Worm (Caenorhabditis elegans) whole organism, L2 larva: ENCODE data around the gene fli-1.
A peak's percentile ranks its signal among the peaks of the same experiment; 100 is the strongest.

Experiments
- C34F6.9 ChIP-seq: fragments of 150-350 bp; optimal IDR thresholded peaks from 2 replicates; lab custom pipeline; 2014; ENCODE audit warnings: missing biosample characterization, missing genetic modification characterization
- F13H6.1 ChIP-seq: sonication (generic microtip); optimal IDR thresholded peaks from 2 replicates; lab custom pipeline; 2016; ENCODE audit warnings: missing genetic modification characterization, missing compliant biosample characterization
- Y55F3AM.14 ChIP-seq: fragments of 200-800 bp; sonication (Bioruptor generic); optimal IDR thresholded peaks from 2 replicates; lab custom pipeline; 2018; ENCODE audit warnings: mild to moderate bottlenecking, missing genetic modification characterization, missing compliant biosample characterization
- alr-1 ChIP-seq: fragments of 150-350 bp; optimal IDR thresholded peaks from 2 replicates; lab custom pipeline; 2014; ENCODE audit warnings: missing biosample characterization, missing genetic modification characterization
- aly-2 ChIP-seq: fragments of 150-350 bp; optimal IDR thresholded peaks from 2 replicates; lab custom pipeline; 2014; ENCODE audit warnings: missing biosample characterization, missing genetic modification characterization
- ama-1 ChIP-seq: fragments of 150-350 bp; optimal IDR thresholded peaks from 2 replicates; lab custom pipeline; 2018; ENCODE audit warnings: inconsistent platforms
- blmp-1 ChIP-seq: sonication (generic microtip); optimal IDR thresholded peaks from 2 replicates; lab custom pipeline; 2017; ENCODE audit warnings: missing genetic modification characterization, mild to moderate bottlenecking, missing compliant biosample characterization, antibody characterized with exemption, moderate library complexity; ENCODE audit not compliant: insufficient read depth
- crh-2 ChIP-seq: sonication (generic microtip); optimal IDR thresholded peaks from 2 replicates; lab custom pipeline; 2017; ENCODE audit warnings: missing biosample characterization, missing genetic modification characterization
- dmd-4 ChIP-seq: sonication (generic microtip); optimal IDR thresholded peaks from 2 replicates; lab custom pipeline; 2017; ENCODE audit warnings: missing biosample characterization, missing genetic modification characterization
- egl-27 ChIP-seq: sonication (generic microtip); optimal IDR thresholded peaks from 3 replicates; lab custom pipeline; 2017; ENCODE audit warnings: missing biosample characterization, missing genetic modification reagents, missing genetic modification characterization
- elt-3 ChIP-seq: sonication (generic microtip); optimal IDR thresholded peaks from 2 replicates; lab custom pipeline; 2017; ENCODE audit warnings: missing biosample characterization, missing genetic modification characterization
- fos-1 ChIP-seq: fragments of 150-350 bp; optimal IDR thresholded peaks from 2 replicates; lab custom pipeline; 2014; ENCODE audit warnings: missing biosample characterization, missing genetic modification characterization
- gmeb-1 ChIP-seq: fragments of 150-350 bp; optimal IDR thresholded peaks from 2 replicates; lab custom pipeline; 2014; ENCODE audit warnings: missing biosample characterization, missing genetic modification characterization
- lin-11 ChIP-seq: fragments of 150-350 bp; sonication (generic microtip); optimal IDR thresholded peaks from 2 replicates; lab custom pipeline; 2014; ENCODE audit warnings: missing biosample characterization, missing genetic modification characterization, inconsistent platforms, mixed read lengths
- lin-13 ChIP-seq: fragments of 150-350 bp; optimal IDR thresholded peaks from 2 replicates; lab custom pipeline; 2014; ENCODE audit warnings: missing biosample characterization, missing genetic modification reagents, missing genetic modification characterization
- lsy-2 ChIP-seq, 2 experiments: fragments of 150-350 bp in 1 of 2; sonication (generic microtip) in 1 of 2; optimal IDR thresholded peaks; 2 replicates each; lab custom pipeline; 2014 to 2017; ENCODE audit warnings: missing biosample characterization in 2 of 2, missing genetic modification characterization in 2 of 2
- mab-5 ChIP-seq: fragments of 150-350 bp; optimal IDR thresholded peaks from 2 replicates; lab custom pipeline; 2014; ENCODE audit warnings: missing biosample characterization, missing genetic modification characterization
- mbf-1 ChIP-seq: sonication (generic microtip); optimal IDR thresholded peaks from 2 replicates; lab custom pipeline; 2017; ENCODE audit warnings: missing biosample characterization, missing genetic modification characterization
- nhr-10 ChIP-seq: sonication (generic microtip); optimal IDR thresholded peaks from 2 replicates; lab custom pipeline; 2017; ENCODE audit warnings: missing biosample characterization, missing genetic modification characterization
- nhr-11 ChIP-seq: fragments of 150-350 bp; optimal IDR thresholded peaks from 2 replicates; lab custom pipeline; 2014; ENCODE audit warnings: missing biosample characterization, missing genetic modification characterization
- nhr-129 ChIP-seq: fragments of 150-350 bp; optimal IDR thresholded peaks from 2 replicates; lab custom pipeline; 2014; ENCODE audit warnings: missing biosample characterization, missing genetic modification characterization
- nhr-21 ChIP-seq: fragments of 150-350 bp; optimal IDR thresholded peaks from 2 replicates; lab custom pipeline; 2014; ENCODE audit warnings: missing biosample characterization, missing genetic modification characterization
- nhr-23 ChIP-seq: fragments of 150-350 bp; optimal IDR thresholded peaks from 2 replicates; lab custom pipeline; 2014; ENCODE audit warnings: missing biosample characterization, missing genetic modification reagents, missing genetic modification characterization
- nhr-25 ChIP-seq: fragments of 150-350 bp; sonication (generic microtip); optimal IDR thresholded peaks from 3 replicates; lab custom pipeline; 2014; ENCODE audit warnings: missing biosample characterization, missing genetic modification characterization
- nhr-6 ChIP-seq: fragments of 150-350 bp; optimal IDR thresholded peaks from 2 replicates; lab custom pipeline; 2014; ENCODE audit warnings: missing biosample characterization, missing genetic modification characterization
- peb-1 ChIP-seq: fragments of 150-350 bp; optimal IDR thresholded peaks from 2 replicates; lab custom pipeline; 2014; ENCODE audit warnings: missing biosample characterization, missing genetic modification characterization
- sem-4 ChIP-seq: fragments of 150-350 bp; optimal IDR thresholded peaks from 2 replicates; lab custom pipeline; 2014; ENCODE audit warnings: missing biosample characterization, missing genetic modification reagents, missing genetic modification characterization
- skn-1 ChIP-seq: sonication (generic microtip); optimal IDR thresholded peaks from 2 replicates; lab custom pipeline; 2017; ENCODE audit warnings: missing biosample characterization, missing genetic modification characterization
- sma-3 ChIP-seq: sonication (generic microtip); optimal IDR thresholded peaks from 2 replicates; lab custom pipeline; 2016; ENCODE audit warnings: missing genetic modification reagents, missing genetic modification characterization, missing compliant biosample characterization
- sma-9 ChIP-seq, 2 experiments: fragments of 150-350 bp in 1 of 2; sonication (generic microtip) in 1 of 2; optimal IDR thresholded peaks; 2 replicates each; lab custom pipeline; 2014 to 2016; ENCODE audit warnings: missing genetic modification characterization in 2 of 2, mild to moderate bottlenecking in 1 of 2, missing biosample characterization in 1 of 2, missing compliant biosample characterization in 1 of 2, missing genetic modification reagents in 1 of 2, moderate library complexity in 1 of 2
- unc-39 ChIP-seq: fragments of 150-350 bp; optimal IDR thresholded peaks from 2 replicates; lab custom pipeline; 2014; ENCODE audit warnings: missing biosample characterization, missing genetic modification characterization
- unc-55 ChIP-seq: fragments of 150-350 bp; sonication (generic microtip); optimal IDR thresholded peaks from 3 replicates; lab custom pipeline; 2014; ENCODE audit warnings: missing biosample characterization, missing genetic modification reagents, missing genetic modification characterization
- unc-62 ChIP-seq: fragments of 150-350 bp; optimal IDR thresholded peaks from 2 replicates; lab custom pipeline; 2014; ENCODE audit warnings: missing biosample characterization, missing genetic modification reagents, missing genetic modification characterization
- ztf-11 ChIP-seq: sonication (generic microtip); optimal IDR thresholded peaks from 2 replicates; lab custom pipeline; 2017; ENCODE audit warnings: missing biosample characterization, missing genetic modification characterization
- ztf-4 ChIP-seq: fragments of 150-350 bp; optimal IDR thresholded peaks from 2 replicates; lab custom pipeline; 2014; ENCODE audit warnings: missing biosample characterization, missing genetic modification characterization

Gene fli-1

DNA sequence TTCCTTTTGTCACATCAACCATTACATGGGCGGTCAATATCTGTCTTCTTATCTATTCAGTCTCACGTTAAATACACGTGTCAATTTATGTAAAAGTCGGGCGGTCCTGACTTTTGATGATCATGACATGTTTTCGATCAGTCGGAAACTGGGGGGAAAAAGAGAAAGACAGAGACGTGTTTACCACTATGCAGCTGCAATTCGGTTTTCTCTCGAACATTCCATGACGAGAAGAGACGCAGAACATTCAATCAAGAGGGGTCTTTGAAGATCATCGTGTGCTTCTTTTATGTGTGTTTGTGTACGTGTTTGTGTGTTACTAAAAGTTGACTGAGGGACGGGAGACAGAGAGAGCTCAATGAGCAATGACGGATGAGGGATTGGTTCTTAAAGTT, 25.2 kb downstream of the fli-1 start (continued):
- peak; percentile 53 for TF ChIP-seq mab-5 (tag; lab: Kevin White, UChicago)
- peak; percentile 67 for TF ChIP-seq ama-1 (lab: Kevin White, UChicago)
- TF ChIP-seq dmd-4 = no peak
- peak; percentile 92 for TF ChIP-seq sem-4 (tag; lab: Kevin White, UChicago)
- TF ChIP-seq unc-39 = no peak
- peak; percentile 53 for TF ChIP-seq lin-11 (tag; lab: Kevin White, UChicago)
- TF ChIP-seq, all 48 proteins: peak for 26

ce11 chrIII:8657676-8658366, 25.7 kb downstream of the fli-1 start:
- TF ChIP-seq ztf-4 (tag; lab: Kevin White, UChicago) (no peak), fos-1 (tag; lab: Kevin White, UChicago) (no peak), peb-1 (tag; lab: Kevin White, UChicago) (no peak), nhr-6 (tag; lab: Kevin White, UChicago) (no peak)

- TF ChIP-seq ztf-11 (tag; lab: Kevin White, UChicago) (no peak), alr-1 (tag; lab: Kevin White, UChicago) (no peak), F13H6.1 (tag; lab: Kevin White, UChicago) (peak; percentile 53), gmeb-1 (tag; lab: Kevin White, UChicago) (peak; percentile 55), nhr-23 (no peak), crh-2 (peak; percentile 68), nhr-21 (tag; lab: Kevin White, UChicago) (no peak), nhr-25 (tag; lab: Kevin White, UChicago) (no peak), lsy-2 (tag; optimal IDR thresholded peaks at IDR 0.05; lab: Kevin White, UChicago) (peak in 1 of 2 experiments; percentile 8), nhr-10 (no peak), blmp-1 (tag; lab: Kevin White, UChicago) (no peak), unc-62 (GFP tag; lab: Kevin White, UChicago) (no peak), ztf-4 (tag; lab: Kevin White, UChicago) (no peak), sma-9 (GFP tag; optimal IDR thresholded peaks at IDR 0.05; lab: Kevin White, UChicago) (peak; percentile 90), sma-9 (tag; optimal IDR thresholded peaks at IDR 0.05; lab: Kevin White, UChicago) (no peak), fos-1 (tag; lab: Kevin White, UChicago) (peak; percentile 76), skn-1 (tag; lab: Kevin White, UChicago) (peak; percentile 60), sma-3 (GFP tag; lab: Kevin White, UChicago) (peak; percentile 55), nhr-11 (tag; lab: Kevin White, UChicago) (no peak)
Measured at ce11 chrIII:8656957-8657356, 26.6 kb downstream of the fli-1 start.

- TF ChIP-seq dmd-4 (no peak), crh-2 (peak; percentile 71), Y55F3AM.14 (GFP tag; lab: Kevin White, UChicago) (no peak)
Measured at ce11 chrIII:8656055-8656454, 27.5 kb downstream of the fli-1 start.

DNA sequence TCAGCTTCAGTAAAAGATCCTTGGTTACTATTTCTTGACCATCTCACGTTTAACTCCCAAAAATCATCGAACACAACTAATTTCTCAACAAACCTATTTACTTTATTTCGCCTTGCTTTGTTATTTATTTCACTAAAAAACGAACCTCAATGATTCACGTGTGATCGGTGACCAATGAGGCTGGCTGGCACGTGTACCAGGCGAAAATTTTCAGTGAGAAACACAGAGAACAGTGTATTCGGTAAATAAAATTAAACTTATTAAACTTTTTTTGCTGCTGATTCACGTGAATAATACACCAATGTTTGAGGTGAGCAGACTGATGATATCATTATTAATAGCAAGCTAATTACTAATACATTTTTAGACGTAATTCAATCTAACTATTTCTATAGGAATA, 28.1 kb downstream of the fli-1 start:
- no peak for TF ChIP-seq egl-27 (tag; lab: Kevin White, UChicago)
- no peak for TF ChIP-seq crh-2
- TF ChIP-seq sma-9 (GFP tag; optimal IDR thresholded peaks at IDR 0.05; lab: Kevin White, UChicago) = peak; percentile 11
- no peak for TF ChIP-seq sma-9 (tag; optimal IDR thresholded peaks at IDR 0.05; lab: Kevin White, UChicago)
- TF ChIP-seq sma-3 (GFP tag; lab: Kevin White, UChicago) = peak; percentile 50
- no peak for TF ChIP-seq dmd-4
- peak; percentile 55 for TF ChIP-seq nhr-25 (tag; lab: Kevin White, UChicago)
- no peak for TF ChIP-seq skn-1 (tag; lab: Kevin White, UChicago)
- TF ChIP-seq F13H6.1 (tag; lab: Kevin White, UChicago) = peak; percentile 1

DNA sequence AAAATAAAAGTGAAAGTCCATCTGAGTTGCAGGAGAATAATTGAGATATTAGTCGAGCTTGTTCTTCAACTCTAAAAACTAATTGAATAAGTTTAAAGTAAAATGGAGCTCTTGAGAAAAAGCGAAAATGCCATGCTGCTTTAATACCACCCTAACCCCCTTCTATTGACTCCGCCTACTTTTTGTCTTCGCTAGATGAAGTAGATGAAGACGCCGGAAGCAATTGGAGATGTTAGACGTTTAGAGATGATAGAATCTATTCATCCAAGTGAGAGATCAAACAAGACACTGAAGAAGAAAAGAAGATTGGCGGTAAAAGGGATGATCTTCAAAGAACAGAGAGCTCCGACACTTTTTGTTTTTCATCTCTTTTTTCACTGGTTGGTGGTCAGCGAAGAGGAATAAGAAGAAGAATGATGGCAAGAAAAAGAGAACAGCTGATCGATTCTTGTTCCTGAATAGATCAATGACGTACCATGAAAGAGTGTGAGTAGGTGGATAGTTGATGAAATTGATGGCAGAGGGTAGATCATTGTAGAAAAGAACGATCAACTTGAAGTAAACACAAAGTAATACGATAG, 29.0 kb downstream of the fli-1 start:
- peak; percentile 31 for TF ChIP-seq blmp-1 (tag; lab: Kevin White, UChicago)
- no peak for TF ChIP-seq ztf-11 (tag; lab: Kevin White, UChicago)
- peak; percentile 3 for TF ChIP-seq unc-55 (GFP tag; lab: Kevin White, UChicago)
- peak; percentile 73 for TF ChIP-seq F13H6.1 (tag; lab: Kevin White, UChicago)
- peak; percentile 25 for TF ChIP-seq C34F6.9 (tag; lab: Kevin White, UChicago)
- no peak for TF ChIP-seq lin-11 (tag; lab: Kevin White, UChicago)
- TF ChIP-seq nhr-10 = no peak
- no peak for TF ChIP-seq dmd-4
- no peak for TF ChIP-seq aly-2 (tag; lab: Kevin White, UChicago)
- TF ChIP-seq ztf-4 (tag; lab: Kevin White, UChicago) = peak; percentile 36
- peak; percentile 33 for TF ChIP-seq nhr-129 (tag; lab: Kevin White, UChicago)
- TF ChIP-seq sma-9 (GFP tag; optimal IDR thresholded peaks at IDR 0.05; lab: Kevin White, UChicago) = peak; percentile 56
- no peak for TF ChIP-seq sma-9 (tag; optimal IDR thresholded peaks at IDR 0.05; lab: Kevin White, UChicago)
- TF ChIP-seq mbf-1 (tag; lab: Kevin White, UChicago) = no peak
- TF ChIP-seq crh-2 = peak; percentile 65
- TF ChIP-seq elt-3 (tag; lab: Kevin White, UChicago) = no peak
- TF ChIP-seq nhr-23 = no peak
- no peak for TF ChIP-seq ama-1 (lab: Kevin White, UChicago)
- TF ChIP-seq sem-4 (tag; lab: Kevin White, UChicago) = peak; percentile 17
- no peak for TF ChIP-seq unc-62 (GFP tag; lab: Kevin White, UChicago)
- TF ChIP-seq lin-13 (GFP tag; lab: Kevin White, UChicago) = peak; percentile 12
- TF ChIP-seq lsy-2 (tag; optimal IDR thresholded peaks at IDR 0.05; lab: Kevin White, UChicago) = peak in 1 of 2 experiments; percentile 40
